Fruit fly (Drosophila melanogaster) whole organism, embryonic: ENCODE results near the gene CG34183.

ENCODE experiments used
- Bdp1 ChIP-seq: fragments of 200-800 bp; sonication (Bioruptor generic); optimal IDR thresholded peaks from 3 replicates; lab custom pipeline; 2016; ENCODE audit warnings: missing biosample characterization, missing genetic modification characterization
- CG11085 ChIP-seq: fragments of 200-800 bp; sonication (Bioruptor generic); IDR thresholded peaks from 2 replicates; pipeline ENCODE4 v1.3.6; 2022; ENCODE audit warnings: missing biosample characterization, missing genetic modification characterization
- CG12071 ChIP-seq: fragments of 200-800 bp; sonication (Bioruptor generic); optimal IDR thresholded peaks from 3 replicates; lab custom pipeline; 2018; ENCODE audit warnings: missing biosample characterization, mild to moderate bottlenecking, missing genetic modification characterization
- CG14860 ChIP-seq: fragments of 200-800 bp; sonication (Bioruptor generic); IDR thresholded peaks from 3 replicates; pipeline ENCODE4 v1.3.6; 2022; ENCODE audit warnings: missing biosample characterization, missing genetic modification characterization; ENCODE audit not compliant: partially characterized antibody
- CG15514 ChIP-seq: fragments of 200-800 bp; sonication (Bioruptor generic); optimal IDR thresholded peaks from 3 replicates; lab custom pipeline; 2017; ENCODE audit warnings: missing biosample characterization, missing genetic modification characterization, mild to moderate bottlenecking, moderate library complexity, missing genetic modification reagents
- CG1647 ChIP-seq: fragments of 200-800 bp; sonication (Bioruptor generic); optimal IDR thresholded peaks from 3 replicates; lab custom pipeline; 2016; ENCODE audit warnings: missing biosample characterization, missing genetic modification characterization
- CG17359 ChIP-seq: fragments of 200-800 bp; sonication (Bioruptor generic); optimal IDR thresholded peaks from 3 replicates; lab custom pipeline; 2018; ENCODE audit warnings: missing biosample characterization, mild to moderate bottlenecking, missing genetic modification characterization, moderate library complexity
- CG3281 ChIP-seq: fragments of 200-800 bp; sonication (Bioruptor generic); optimal IDR thresholded peaks from 3 replicates; lab custom pipeline; 2017; ENCODE audit warnings: missing biosample characterization, mild to moderate bottlenecking, missing genetic modification characterization
- CG3838 ChIP-seq: fragments of 200-800 bp; sonication (Bioruptor generic); optimal IDR thresholded peaks from 3 replicates; lab custom pipeline; 2016; ENCODE audit warnings: missing biosample characterization, missing genetic modification characterization
- CG4424 ChIP-seq: fragments of 200-800 bp; sonication (Bioruptor generic); optimal IDR thresholded peaks from 3 replicates; lab custom pipeline; 2016; ENCODE audit warnings: missing biosample characterization, missing genetic modification characterization
- CG4854 ChIP-seq: fragments of 200-800 bp; sonication (Bioruptor generic); optimal IDR thresholded peaks from 2 replicates; lab custom pipeline; 2016; ENCODE audit warnings: missing biosample characterization, missing genetic modification characterization, inconsistent platforms
- CG6813 ChIP-seq: fragments of 200-800 bp; sonication (Bioruptor generic); optimal IDR thresholded peaks from 2 replicates; lab custom pipeline; 2017; ENCODE audit warnings: missing biosample characterization, missing genetic modification characterization, mild to moderate bottlenecking, moderate library complexity, missing genetic modification reagents
- CG8924 ChIP-seq: fragments of 200-800 bp; optimal IDR thresholded peaks from 3 replicates; lab custom pipeline; 2019; ENCODE audit warnings: missing biosample characterization, mild to moderate bottlenecking, missing genetic modification characterization, moderate library complexity
- CG9797 ChIP-seq: fragments of 200-800 bp; sonication (Bioruptor generic); optimal IDR thresholded peaks from 3 replicates; lab custom pipeline; 2018; ENCODE audit warnings: missing biosample characterization, mild to moderate bottlenecking, missing genetic modification characterization
- Elba2 ChIP-seq: fragments of 200-800 bp; sonication (Bioruptor generic); optimal IDR thresholded peaks from 3 replicates; lab custom pipeline; 2016; ENCODE audit warnings: missing biosample characterization, missing genetic modification characterization
- Fer2 ChIP-seq: fragments of 200-800 bp; sonication (Bioruptor generic); optimal IDR thresholded peaks from 2 replicates; lab custom pipeline; 2018; ENCODE audit warnings: missing biosample characterization, mild to moderate bottlenecking, missing genetic modification characterization, moderate library complexity
- GATAe ChIP-seq: fragments of 200-800 bp; sonication (Bioruptor generic); conservative IDR thresholded peaks from 2 replicates; pipeline ENCODE4 v1.3.6; 2022; ENCODE audit warnings: missing biosample characterization, missing genetic modification characterization
- HmgD ChIP-seq: fragments of 200-800 bp; sonication (Bioruptor generic); optimal IDR thresholded peaks from 3 replicates; lab custom pipeline; 2016; ENCODE audit warnings: missing biosample characterization, missing genetic modification characterization
- Hmr ChIP-seq: fragments of 200-800 bp; sonication (Bioruptor generic); optimal IDR thresholded peaks from 3 replicates; lab custom pipeline; 2017; ENCODE audit warnings: mild to moderate bottlenecking, missing biosample characterization, missing genetic modification reagents, missing genetic modification characterization
- Hr51 ChIP-seq, 2 experiments: fragments of 200-800 bp; sonication (Bioruptor generic); optimal IDR thresholded peaks; 2 replicates in 1 of 2; 3 replicates in 1 of 2; lab custom pipeline; 2016 to 2018; ENCODE audit warnings: missing biosample characterization in 2 of 2, missing genetic modification characterization in 2 of 2, mild to moderate bottlenecking in 1 of 2, moderate library complexity in 1 of 2
- Jarid2 ChIP-seq: fragments of 200-800 bp; sonication (Bioruptor generic); optimal IDR thresholded peaks from 3 replicates; lab custom pipeline; 2017; ENCODE audit warnings: mild to moderate bottlenecking, missing biosample characterization, missing genetic modification reagents, missing genetic modification characterization
- Lim3 ChIP-seq: fragments of 200-800 bp; sonication (Bioruptor generic); IDR thresholded peaks from 2 replicates; pipeline ENCODE4 v1.3.6; 2022; ENCODE audit warnings: missing biosample characterization, missing genetic modification characterization
- NK7.1 ChIP-seq: fragments of 200-800 bp; sonication (Bioruptor generic); optimal IDR thresholded peaks from 3 replicates; lab custom pipeline; 2016; ENCODE audit warnings: missing biosample characterization, missing genetic modification characterization
- Neu2 ChIP-seq: fragments of 200-800 bp; sonication (Bioruptor generic); optimal IDR thresholded peaks from 3 replicates; lab custom pipeline; 2016; ENCODE audit warnings: missing biosample characterization, missing genetic modification characterization, borderline replicate concordance
- Poxn ChIP-seq: fragments of 200-800 bp; sonication (Bioruptor generic); IDR thresholded peaks from 2 replicates; pipeline ENCODE4 v1.3.6; 2022; ENCODE audit warnings: missing biosample characterization, missing genetic modification characterization
- Ptx1 ChIP-seq: fragments of 200-800 bp; sonication (Bioruptor generic); IDR thresholded peaks from 2 replicates; pipeline ENCODE4 v1.3.6; 2022; ENCODE audit warnings: missing biosample characterization, missing genetic modification characterization
- Spps ChIP-seq: fragments of 200-800 bp; sonication (Bioruptor generic); optimal IDR thresholded peaks from 2 replicates; lab custom pipeline; 2018; ENCODE audit warnings: missing biosample characterization, mild to moderate bottlenecking, missing genetic modification characterization
- TFAM ChIP-seq: fragments of 200-800 bp; sonication (Bioruptor generic); optimal IDR thresholded peaks from 2 replicates; lab custom pipeline; 2017; ENCODE audit warnings: missing biosample characterization, missing genetic modification characterization, inconsistent platforms
- al ChIP-seq: fragments of 200-800 bp; sonication (Bioruptor generic); IDR thresholded peaks from 2 replicates; pipeline ENCODE4 v1.3.6; 2022; ENCODE audit warnings: missing biosample characterization, missing genetic modification characterization
- az2 ChIP-seq: fragments of 200-800 bp; sonication (Bioruptor generic); optimal IDR thresholded peaks from 3 replicates; lab custom pipeline; 2016; ENCODE audit warnings: missing biosample characterization, missing genetic modification characterization
- bigmax ChIP-seq: fragments of 200-800 bp; sonication (Bioruptor generic); optimal IDR thresholded peaks from 2 replicates; lab custom pipeline; 2018; ENCODE audit warnings: missing biosample characterization, mild to moderate bottlenecking, missing genetic modification characterization
- br ChIP-seq: fragments of >200 bp; optimal IDR thresholded peaks from 2 replicates; lab custom pipeline; 2017
- dmrt99B ChIP-seq: fragments of 200-800 bp; sonication (Bioruptor generic); optimal IDR thresholded peaks from 2 replicates; lab custom pipeline; 2018; ENCODE audit warnings: missing biosample characterization, mild to moderate bottlenecking, missing genetic modification characterization, moderate library complexity
- dysf ChIP-seq: fragments of 200-800 bp; sonication (Bioruptor generic); IDR thresholded peaks from 3 replicates; pipeline ENCODE4 v1.3.6; 2022; ENCODE audit warnings: missing biosample characterization, missing genetic modification characterization
- eyg ChIP-seq: fragments of 200-800 bp; sonication (Bioruptor generic); optimal IDR thresholded peaks from 3 replicates; lab custom pipeline; 2016; ENCODE audit warnings: missing biosample characterization, missing genetic modification characterization
- fd96Cb ChIP-seq: fragments of 200-800 bp; sonication (Bioruptor generic); optimal IDR thresholded peaks from 2 replicates; lab custom pipeline; 2018; ENCODE audit warnings: missing biosample characterization, mild to moderate bottlenecking, missing genetic modification characterization, moderate library complexity
- fru ChIP-seq: fragments of >200 bp; optimal IDR thresholded peaks from 2 replicates; lab custom pipeline; 2017
- gfzf ChIP-seq: fragments of 200-800 bp; sonication (Bioruptor generic); optimal IDR thresholded peaks from 2 replicates; lab custom pipeline; 2016; ENCODE audit warnings: missing biosample characterization, mild to moderate bottlenecking, missing genetic modification characterization, moderate library complexity
- grn ChIP-seq: fragments of 200-800 bp; sonication (Bioruptor generic); optimal IDR thresholded peaks from 3 replicates; lab custom pipeline; 2017; ENCODE audit warnings: missing biosample characterization, missing genetic modification characterization
- her ChIP-seq: fragments of 200-800 bp; sonication (Bioruptor generic); optimal IDR thresholded peaks from 2 replicates; lab custom pipeline; 2016; ENCODE audit warnings: missing biosample characterization, missing genetic modification characterization
- hth ChIP-seq: fragments of >200 bp; optimal IDR thresholded peaks from 2 replicates; lab custom pipeline; 2017; ENCODE audit warnings: inconsistent platforms
- luna ChIP-seq: fragments of 200-800 bp; sonication (Bioruptor generic); optimal IDR thresholded peaks from 2 replicates; lab custom pipeline; 2016; ENCODE audit warnings: missing biosample characterization, missing genetic modification characterization
- pfk ChIP-seq: fragments of 200-800 bp; sonication (Bioruptor generic); optimal IDR thresholded peaks from 2 replicates; lab custom pipeline; 2018; ENCODE audit warnings: missing biosample characterization, mild to moderate bottlenecking, missing genetic modification characterization, moderate library complexity
- psq ChIP-seq: fragments of 200-800 bp; sonication (Bioruptor generic); optimal IDR thresholded peaks from 2 replicates; lab custom pipeline; 2017; ENCODE audit warnings: missing biosample characterization, missing genetic modification characterization
- seq ChIP-seq: fragments of 200-800 bp; sonication (Bioruptor generic); IDR thresholded peaks from 2 replicates; pipeline ENCODE4 v1.3.6; 2022; ENCODE audit warnings: missing biosample characterization, missing genetic modification characterization
- stc ChIP-seq: fragments of 200-800 bp; sonication (Bioruptor generic); IDR thresholded peaks from 2 replicates; pipeline ENCODE4 v1.3.6; 2022; ENCODE audit warnings: missing biosample characterization, missing genetic modification characterization
- sug ChIP-seq: fragments of 200-800 bp; optimal IDR thresholded peaks from 2 replicates; lab custom pipeline; 2019; ENCODE audit warnings: missing biosample characterization, mild to moderate bottlenecking, missing genetic modification characterization, moderate library complexity
- tll ChIP-seq, 2 experiments: fragments of 200-800 bp in 1 of 2; fragments of >200 bp in 1 of 2; sonication (Bioruptor generic) in 1 of 2; optimal IDR thresholded peaks; 2 replicates each; lab custom pipeline; 2017 to 2019; ENCODE audit warnings: missing biosample characterization in 2 of 2, missing genetic modification characterization in 2 of 2, mild to moderate bottlenecking in 1 of 2, moderate library complexity in 1 of 2
- twi ChIP-seq: fragments of 200-800 bp; optimal IDR thresholded peaks from 2 replicates; lab custom pipeline; 2019; ENCODE audit warnings: missing biosample characterization, mild to moderate bottlenecking, missing genetic modification characterization, moderate library complexity
- zen2 ChIP-seq: fragments of 200-800 bp; sonication (Bioruptor generic); IDR thresholded peaks from 3 replicates; pipeline ENCODE4 v1.3.6; 2022; ENCODE audit warnings: missing biosample characterization, missing genetic modification characterization; ENCODE audit not compliant: partially characterized antibody

CG34183 gene

DNA sequence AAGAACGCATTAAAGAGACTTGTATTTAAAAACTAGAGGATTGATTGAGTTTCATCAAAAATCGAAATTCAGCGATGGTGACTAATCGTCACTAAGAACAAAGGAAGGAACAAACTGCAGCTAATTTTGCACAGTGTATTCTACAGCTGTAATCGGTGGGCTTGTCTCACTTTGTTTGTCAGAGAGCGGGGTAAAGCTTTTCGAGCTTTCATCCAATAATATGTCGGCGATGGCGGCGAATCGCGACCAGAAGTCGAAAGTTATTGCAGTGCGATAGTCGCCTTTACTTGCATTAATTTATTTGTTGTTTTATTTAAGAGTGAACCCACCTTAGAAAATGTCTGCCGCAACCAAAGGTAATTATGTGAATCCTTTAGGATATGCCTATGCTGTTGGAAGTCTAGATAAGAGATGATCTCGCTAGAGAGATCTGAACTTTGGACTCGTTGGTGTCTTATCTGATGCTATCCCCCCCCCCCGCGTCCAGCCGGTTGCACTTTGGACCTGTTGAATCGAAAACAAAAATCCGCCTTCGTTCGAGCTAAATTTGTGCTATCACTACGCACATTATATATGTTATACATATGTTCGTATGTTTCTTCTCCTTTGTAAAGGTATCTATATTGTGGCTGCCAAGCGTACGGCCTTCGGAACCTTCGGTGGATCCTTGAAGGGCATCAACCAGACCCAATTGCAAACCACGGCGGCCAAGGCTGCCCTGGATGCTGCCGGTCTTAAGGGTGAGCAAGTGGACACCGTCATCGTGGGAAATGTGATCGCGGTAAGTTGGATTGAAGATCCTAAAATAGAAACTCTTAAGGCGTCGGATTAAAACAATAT is 24.7 kb upstream of the CG34183 start, which contains the start of gene yip2 (continued):
- TF ChIP-seq zen2 (no peak), az2 (peak; percentile 53), CG8924 (tag; lab: Kevin White, UChicago) (peak; percentile 66), bigmax (GFP tag; lab: Kevin White, UChicago) (no peak), Hr51 (GFP tag; optimal IDR thresholded peaks at IDR 0.05; lab: Kevin White, UChicago) (peak; percentile 20 to 77), pfk (GFP tag; lab: Kevin White, UChicago) (peak; percentile 36), psq (GFP tag; lab: Kevin White, UChicago) (no peak), tll (GFP tag; optimal IDR thresholded peaks at IDR 0.05; lab: Kevin White, UChicago) (no peak), luna (GFP tag; lab: Kevin White, UChicago) (no peak), Jarid2 (GFP tag; lab: Kevin White, UChicago) (peak; percentile 48), CG11085 (GFP tag; lab: Robert Waterston, UW) (no peak), Bdp1 (GFP tag; lab: Kevin White, UChicago) (no peak), her (peak; percentile 75), CG9797 (GFP tag; lab: Kevin White, UChicago) (no peak), Lim3 (no peak), CG12071 (peak; percentile 62), sug (tag; lab: Kevin White, UChicago) (peak; percentile 95), HmgD (GFP tag; lab: Kevin White, UChicago) (no peak), CG17359 (peak; percentile 62), seq (GFP tag; lab: Robert Waterston, UW) (peak; percentile 46; the same call in 1 of the 2 replicates), CG3838 (GFP tag; lab: Kevin White, UChicago) (no peak), fru (lab: Kevin White, UChicago) (no peak), CG14860 (GFP tag; lab: Robert Waterston, UW) (no peak), Spps (tag; lab: Kevin White, UChicago) (no peak), gfzf (GFP tag; lab: Kevin White, UChicago) (no peak), CG4424 (GFP tag; lab: Kevin White, UChicago) (peak; percentile 33), NK7.1 (GFP tag; lab: Kevin White, UChicago) (no peak), Elba2 (no peak), CG4854 (peak; percentile 5), fd96Cb (tag; lab: Kevin White, UChicago) (peak; percentile 1), Neu2 (GFP tag; lab: Kevin White, UChicago) (no peak), Fer2 (tag; lab: Kevin White, UChicago) (no peak), CG1647 (GFP tag; lab: Kevin White, UChicago) (no peak), Poxn (no peak), TFAM (GFP tag; lab: Kevin White, UChicago) (no peak), CG6813 (GFP tag; lab: Kevin White, UChicago) (peak; percentile 60), grn (GFP tag; lab: Kevin White, UChicago) (peak; percentile 78), eyg (peak; percentile 34), twi (tag; lab: Kevin White, UChicago) (no peak), Ptx1 (peak; percentile 52; the same call in 1 of the 2 replicates), hth (lab: Kevin White, UChicago) (no peak), Hmr (GFP tag; lab: Kevin White, UChicago) (peak; percentile 72), stc (GFP tag; lab: Robert Waterston, UW) (peak; percentile 64), dmrt99B (tag; lab: Kevin White, UChicago) (peak; percentile 60), dysf (GFP tag; lab: Robert Waterston, UW) (peak; percentile 67; the same call in 1 of the 3 replicates), CG15514 (peak; percentile 63), CG3281 (GFP tag; lab: Kevin White, UChicago) (peak; percentile 57), GATAe (GFP tag; lab: Robert Waterston, UW) (no peak), br (lab: Kevin White, UChicago) (no peak), al (GFP tag; lab: Robert Waterston, UW) (no peak; the same call in 1 of the 2 replicates)
